Fruit fly (Drosophila melanogaster) whole organism, prepupa: ENCODE results near the gene CG3942.

Experiments used
- CG10669 ChIP-seq: fragments of 200-800 bp; sonication (Bioruptor generic); optimal IDR thresholded peaks from 3 replicates; lab custom pipeline; 2018; ENCODE audit warnings: missing biosample characterization, mild to moderate bottlenecking, missing genetic modification characterization, moderate library complexity
- CG6854 ChIP-seq: fragments of 200-800 bp; sonication (Bioruptor generic); optimal IDR thresholded peaks from 2 replicates; lab custom pipeline; 2017; ENCODE audit warnings: missing biosample characterization, mild to moderate bottlenecking, missing genetic modification characterization
- CG8119 ChIP-seq: fragments of 200-800 bp; sonication (Bioruptor generic); IDR thresholded peaks from 3 replicates; pipeline ENCODE4 v1.3.6; 2022; ENCODE audit warnings: missing biosample characterization, missing genetic modification characterization
- CG8319 ChIP-seq: fragments of 200-800 bp; sonication (Bioruptor generic); optimal IDR thresholded peaks from 3 replicates; lab custom pipeline; 2016; ENCODE audit warnings: missing biosample characterization, missing genetic modification characterization
- Ets96B ChIP-seq: fragments of 200-800 bp; optimal IDR thresholded peaks from 2 replicates; lab custom pipeline; 2019; ENCODE audit warnings: missing biosample characterization, mild to moderate bottlenecking, missing genetic modification characterization, moderate library complexity
- Gug ChIP-seq: fragments of 200-800 bp; sonication (Bioruptor generic); IDR thresholded peaks from 2 replicates; pipeline ENCODE4 v1.3.6; 2022; ENCODE audit warnings: missing biosample characterization, missing genetic modification characterization
- Lpt ChIP-seq: fragments of 200-800 bp; sonication (Bioruptor generic); optimal IDR thresholded peaks from 3 replicates; lab custom pipeline; 2016; ENCODE audit warnings: missing biosample characterization, missing genetic modification characterization
- Sox14 ChIP-seq: fragments of 200-800 bp; sonication (Bioruptor generic); optimal IDR thresholded peaks from 3 replicates; lab custom pipeline; 2016; ENCODE audit warnings: missing biosample characterization, missing genetic modification characterization
- fkh ChIP-seq: fragments of 200-800 bp; sonication (Bioruptor generic); optimal IDR thresholded peaks from 3 replicates; lab custom pipeline; 2017; ENCODE audit warnings: missing biosample characterization, mild to moderate bottlenecking, missing genetic modification characterization, moderate library complexity
- svp ChIP-seq: fragments of 200-800 bp; sonication (Bioruptor generic); peaks from one replicate; lab custom pipeline; 2016; ENCODE audit warnings: missing biosample characterization, missing genetic modification characterization

DNA sequence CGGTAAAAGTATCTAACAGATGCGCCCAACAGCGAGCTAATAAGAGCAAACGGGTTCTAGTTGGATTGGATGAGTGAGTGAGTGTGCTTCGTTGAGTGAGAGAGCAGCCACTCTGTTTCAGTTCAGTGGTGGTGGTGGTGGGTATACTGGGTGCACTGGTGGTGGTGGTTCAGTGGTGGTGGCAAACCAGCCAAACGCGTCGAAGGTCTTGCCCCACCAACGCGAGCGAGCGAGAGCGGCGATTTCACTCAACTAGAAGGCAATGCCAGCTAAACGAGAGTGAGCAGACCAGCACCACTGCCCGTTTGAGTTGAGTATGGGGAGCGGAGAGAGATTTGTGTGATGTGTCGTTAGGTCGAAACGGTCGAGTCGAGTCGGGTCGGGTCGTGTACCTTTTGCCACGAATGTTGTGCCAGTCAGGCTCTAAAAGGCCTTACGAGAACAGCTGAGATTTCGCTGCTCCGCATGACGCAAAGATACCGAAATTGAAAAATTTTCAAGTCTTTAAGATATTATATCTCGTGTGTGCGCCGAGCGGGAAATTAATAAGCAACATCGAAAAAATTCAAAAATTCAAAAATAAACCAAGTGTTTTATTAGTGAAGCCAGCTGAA is 26.8 kb downstream of the CG3942 start:
- TF ChIP-seq CG10669 (GFP tag; lab: Kevin White, UChicago) (no peak), Gug (GFP tag; lab: Robert Waterston, UW) (no peak), CG8119 (peak; percentile 46; the same call in 2 of the 3 replicates), CG6854 (GFP tag; lab: Kevin White, UChicago) (no peak), CG8319 (GFP tag; lab: Kevin White, UChicago) (no peak), Ets96B (no peak), svp (GFP tag; lab: Kevin White, UChicago) (peak; percentile 100), fkh (GFP tag; lab: Kevin White, UChicago) (peak; percentile 40), Lpt (GFP tag; lab: Kevin White, UChicago) (peak; percentile 3), Sox14 (GFP tag; lab: Kevin White, UChicago) (no peak)
